Fruit fly (Drosophila melanogaster) whole organism, embryonic: ENCODE results near the gene CG13385.

Source experiments
- CG10321 ChIP-seq: fragments of 200-800 bp; sonication (Bioruptor generic); IDR thresholded peaks from 2 replicates; pipeline ENCODE4 v1.3.6; 2022; ENCODE audit warnings: missing biosample characterization, missing genetic modification characterization
- CG10462 ChIP-seq: fragments of 200-800 bp; sonication (Bioruptor generic); optimal IDR thresholded peaks from 2 replicates; lab custom pipeline; 2016; ENCODE audit warnings: missing biosample characterization, missing genetic modification characterization
- CG11504 ChIP-seq: fragments of 200-800 bp; sonication (Bioruptor generic); optimal IDR thresholded peaks from 3 replicates; lab custom pipeline; 2019; ENCODE audit warnings: missing biosample characterization, mild to moderate bottlenecking, missing genetic modification characterization, moderate library complexity
- CG12299 ChIP-seq: fragments of 200-800 bp; sonication (Bioruptor generic); optimal IDR thresholded peaks from 2 replicates; lab custom pipeline; 2018; ENCODE audit warnings: missing biosample characterization, mild to moderate bottlenecking, missing genetic modification characterization
- CG13287 ChIP-seq: fragments of 200-800 bp; sonication (Bioruptor generic); IDR thresholded peaks from 2 replicates; pipeline ENCODE4 v1.3.6; 2022; ENCODE audit warnings: missing biosample characterization, missing genetic modification characterization; ENCODE audit not compliant: partially characterized antibody
- CG13894 ChIP-seq: fragments of 200-800 bp; sonication (Bioruptor generic); optimal IDR thresholded peaks from 3 replicates; lab custom pipeline; 2018; ENCODE audit warnings: missing biosample characterization, mild to moderate bottlenecking, missing genetic modification characterization, moderate library complexity
- CG14441 ChIP-seq: fragments of 200-800 bp; sonication (Bioruptor generic); IDR thresholded peaks from 2 replicates; pipeline ENCODE4 v1.3.6; 2022; ENCODE audit warnings: missing biosample characterization, missing genetic modification characterization
- CG15601 ChIP-seq: fragments of 200-800 bp; sonication (Bioruptor generic); optimal IDR thresholded peaks from 3 replicates; lab custom pipeline; 2019; ENCODE audit warnings: missing biosample characterization, mild to moderate bottlenecking, missing genetic modification characterization, moderate library complexity
- CG17385 ChIP-seq: fragments of 200-800 bp; sonication (Bioruptor generic); optimal IDR thresholded peaks from 3 replicates; lab custom pipeline; 2018; ENCODE audit warnings: missing biosample characterization, mild to moderate bottlenecking, missing genetic modification characterization
- CG2202 ChIP-seq: fragments of 200-800 bp; sonication (Bioruptor generic); optimal IDR thresholded peaks from 2 replicates; lab custom pipeline; 2018; ENCODE audit warnings: missing biosample characterization, mild to moderate bottlenecking, missing genetic modification characterization
- CG30020 ChIP-seq: fragments of 200-800 bp; optimal IDR thresholded peaks from 2 replicates; lab custom pipeline; 2019; ENCODE audit warnings: missing biosample characterization, mild to moderate bottlenecking, missing genetic modification characterization, moderate library complexity
- CG3065 ChIP-seq: fragments of 200-800 bp; sonication (Bioruptor generic); optimal IDR thresholded peaks from 2 replicates; lab custom pipeline; 2016; ENCODE audit warnings: missing biosample characterization, missing genetic modification characterization
- CG31441 ChIP-seq: fragments of 200-800 bp; sonication (Bioruptor generic); IDR thresholded peaks from 2 replicates; pipeline ENCODE4 v1.3.6; 2022; ENCODE audit warnings: missing biosample characterization, missing genetic modification characterization
- CG3407 ChIP-seq: fragments of 200-800 bp; sonication (Bioruptor generic); optimal IDR thresholded peaks from 2 replicates; lab custom pipeline; 2018; ENCODE audit warnings: missing biosample characterization, mild to moderate bottlenecking, missing genetic modification characterization
- CG4360 ChIP-seq: fragments of 200-800 bp; sonication (Bioruptor generic); IDR thresholded peaks from 2 replicates; pipeline ENCODE4 v1.3.6; 2022; ENCODE audit warnings: missing biosample characterization, missing genetic modification characterization
- CG5953 ChIP-seq: fragments of 200-800 bp; sonication (Bioruptor generic); IDR thresholded peaks from 2 replicates; pipeline ENCODE4 v1.3.6; 2022; ENCODE audit warnings: missing biosample characterization, missing genetic modification characterization
- CG7786 ChIP-seq: fragments of 200-800 bp; sonication (Bioruptor generic); optimal IDR thresholded peaks from 2 replicates; lab custom pipeline; 2016; ENCODE audit warnings: missing biosample characterization, missing genetic modification characterization
- CG8765 ChIP-seq: fragments of 200-800 bp; sonication (Bioruptor generic); IDR thresholded peaks from 2 replicates; pipeline ENCODE4 v1.3.6; 2022; ENCODE audit warnings: missing biosample characterization, missing genetic modification characterization
- CHES-1-like ChIP-seq: fragments of 200-800 bp; sonication (Bioruptor generic); optimal IDR thresholded peaks from 2 replicates; lab custom pipeline; 2016; ENCODE audit warnings: missing biosample characterization, missing genetic modification characterization
- CrebB ChIP-seq: fragments of 200-800 bp; sonication (Bioruptor generic); optimal IDR thresholded peaks from 3 replicates; lab custom pipeline; 2018; ENCODE audit warnings: missing biosample characterization, mild to moderate bottlenecking, missing genetic modification characterization
- D19B ChIP-seq: fragments of 200-800 bp; sonication (Bioruptor generic); optimal IDR thresholded peaks from 2 replicates; lab custom pipeline; 2017; ENCODE audit warnings: missing biosample characterization, mild to moderate bottlenecking, missing genetic modification characterization
- Dip2 ChIP-seq: fragments of 200-800 bp; sonication (Bioruptor generic); IDR thresholded peaks from 2 replicates; pipeline ENCODE4 v1.3.6; 2022; ENCODE audit warnings: missing biosample characterization, missing genetic modification characterization
- Elba2 ChIP-seq: fragments of 200-800 bp; sonication (Bioruptor generic); optimal IDR thresholded peaks from 3 replicates; lab custom pipeline; 2016; ENCODE audit warnings: missing biosample characterization, missing genetic modification characterization
- Fer3 ChIP-seq: fragments of 200-800 bp; sonication (Bioruptor generic); optimal IDR thresholded peaks from 2 replicates; lab custom pipeline; 2018; ENCODE audit warnings: missing biosample characterization, mild to moderate bottlenecking, missing genetic modification characterization, moderate library complexity
- HLH4C ChIP-seq: fragments of 200-800 bp; sonication (Bioruptor generic); IDR thresholded peaks from 3 replicates; pipeline ENCODE4 v1.3.6; 2022; ENCODE audit warnings: missing biosample characterization, missing genetic modification characterization; ENCODE audit not compliant: partially characterized antibody
- Hand ChIP-seq: fragments of 200-800 bp; sonication (Bioruptor generic); optimal IDR thresholded peaks from 2 replicates; lab custom pipeline; 2017; ENCODE audit warnings: mild to moderate bottlenecking, missing biosample characterization, missing genetic modification reagents, missing genetic modification characterization
- HmgZ ChIP-seq: fragments of 200-800 bp; sonication (Bioruptor generic); optimal IDR thresholded peaks from 2 replicates; lab custom pipeline; 2018; ENCODE audit warnings: missing biosample characterization, mild to moderate bottlenecking, missing genetic modification characterization
- Med ChIP-seq: fragments of 200-800 bp; sonication (Bioruptor generic); peaks from one replicate; lab custom pipeline; 2016; ENCODE audit warnings: missing biosample characterization, missing genetic modification characterization, mild to moderate bottlenecking, inconsistent platforms, moderate library complexity
- Sox100B ChIP-seq: fragments of 200-800 bp; sonication (Bioruptor generic); optimal IDR thresholded peaks from 3 replicates; lab custom pipeline; 2018; ENCODE audit warnings: missing biosample characterization, mild to moderate bottlenecking, missing genetic modification characterization
- al ChIP-seq: fragments of 200-800 bp; sonication (Bioruptor generic); IDR thresholded peaks from 2 replicates; pipeline ENCODE4 v1.3.6; 2022; ENCODE audit warnings: missing biosample characterization, missing genetic modification characterization
- ara ChIP-seq: fragments of 200-800 bp; sonication (Bioruptor generic); IDR thresholded peaks from 2 replicates; pipeline ENCODE4 v1.3.6; 2022; ENCODE audit warnings: missing biosample characterization, missing genetic modification characterization
- chm ChIP-seq: fragments of 200-800 bp; sonication (Bioruptor generic); IDR thresholded peaks from 2 replicates; pipeline ENCODE4 v1.3.6; 2022; ENCODE audit warnings: missing biosample characterization, missing genetic modification characterization
- dimm ChIP-seq: fragments of 200-800 bp; sonication (Bioruptor generic); IDR thresholded peaks from 2 replicates; pipeline ENCODE4 v1.3.6; 2022; ENCODE audit warnings: missing biosample characterization, missing genetic modification characterization
- exex ChIP-seq: fragments of 200-800 bp; sonication (Bioruptor generic); optimal IDR thresholded peaks from 4 replicates; lab custom pipeline; 2018; ENCODE audit warnings: missing biosample characterization, mild to moderate bottlenecking, missing genetic modification characterization, moderate library complexity
- ind ChIP-seq: fragments of 200-800 bp; sonication (Bioruptor generic); optimal IDR thresholded peaks from 3 replicates; lab custom pipeline; 2016; ENCODE audit warnings: missing biosample characterization, missing genetic modification characterization
- insv ChIP-seq, 2 experiments: fragments of 200-800 bp; sonication (Bioruptor generic); optimal IDR thresholded peaks; 3 replicates each; lab custom pipeline; 2016 to 2018; ENCODE audit warnings: missing biosample characterization in 2 of 2, missing genetic modification characterization in 2 of 2
- odd ChIP-seq: fragments of 200-800 bp; sonication (Bioruptor generic); optimal IDR thresholded peaks from 2 replicates; lab custom pipeline; 2017; ENCODE audit warnings: missing biosample characterization, mild to moderate bottlenecking, missing genetic modification characterization
- peb ChIP-seq: fragments of 200-800 bp; sonication (Bioruptor generic); IDR thresholded peaks from 2 replicates; pipeline ENCODE4 v1.3.6; 2022; ENCODE audit warnings: missing biosample characterization, missing genetic modification characterization
- prd ChIP-seq, 3 experiments: fragments of >200 bp in 2 of 3; fragments of 200-800 bp in 1 of 3; sonication (Bioruptor generic) in 1 of 3; optimal IDR thresholded peaks in 2 of 3; IDR thresholded peaks in 1 of 3; 2 replicates in 2 of 3; 3 replicates in 1 of 3; pipeline versions ENCODE4 v1.3.6 to Lab custom; 2017 to 2022; ENCODE audit warnings: missing biosample characterization in 1 of 3, missing genetic modification characterization in 1 of 3
- slbo ChIP-seq: fragments of 200-800 bp; sonication (Bioruptor generic); IDR thresholded peaks from 2 replicates; pipeline ENCODE4 v1.3.6; 2022; ENCODE audit warnings: missing biosample characterization, missing genetic modification characterization
- so ChIP-seq: fragments of 200-800 bp; sonication (Bioruptor generic); IDR thresholded peaks from 3 replicates; pipeline ENCODE4 v1.3.6; 2022; ENCODE audit warnings: missing biosample characterization, missing genetic modification characterization
- sug ChIP-seq: fragments of 200-800 bp; optimal IDR thresholded peaks from 2 replicates; lab custom pipeline; 2019; ENCODE audit warnings: missing biosample characterization, mild to moderate bottlenecking, missing genetic modification characterization, moderate library complexity
- tgo ChIP-seq: fragments of 200-800 bp; sonication (Bioruptor generic); IDR thresholded peaks from 3 replicates; pipeline ENCODE4 v1.3.6; 2022; ENCODE audit warnings: missing biosample characterization, missing genetic modification characterization
- tll ChIP-seq, 2 experiments: fragments of 200-800 bp in 1 of 2; fragments of >200 bp in 1 of 2; sonication (Bioruptor generic) in 1 of 2; optimal IDR thresholded peaks; 2 replicates each; lab custom pipeline; 2017 to 2019; ENCODE audit warnings: missing biosample characterization in 2 of 2, missing genetic modification characterization in 2 of 2, mild to moderate bottlenecking in 1 of 2, moderate library complexity in 1 of 2
- zen ChIP-seq: fragments of 200-800 bp; sonication (Bioruptor generic); optimal IDR thresholded peaks from 3 replicates; lab custom pipeline; 2018; ENCODE audit warnings: missing biosample characterization, mild to moderate bottlenecking, missing genetic modification characterization, moderate library complexity

Gene CG13385

dm6 chr2L:8362273-8362954 is 34.0 kb upstream of the CG13385 start, which contains the start of gene CG7627 (continued):
- TF ChIP-seq D19B (GFP tag; lab: Kevin White, UChicago) (peak; percentile 64), Fer3 (peak; percentile 82), al (GFP tag; lab: Robert Waterston, UW) (peak; percentile 75), HmgZ (tag; lab: Kevin White, UChicago) (peak; percentile 46), CG31441 (GFP tag; lab: Robert Waterston, UW) (peak; percentile 81), CG17385 (GFP tag; lab: Kevin White, UChicago) (peak; percentile 68), CG13287 (GFP tag; lab: Robert Waterston, UW) (peak; percentile 27; the same call in 1 of the 2 replicates), peb (GFP tag; lab: Robert Waterston, UW) (peak; percentile 65), CG2202 (tag; lab: Kevin White, UChicago) (no peak), zen (tag; lab: Kevin White, UChicago) (peak; percentile 11)
- TF ChIP-seq, all 482 proteins: peak for 367

- TF ChIP-seq CG30020 (tag; lab: Kevin White, UChicago) (no peak), exex (peak; percentile 5), Med (GFP tag; lab: Kevin White, UChicago) (peak; percentile 37), CG11504 (tag; lab: Kevin White, UChicago) (no peak), CG8765 (GFP tag; lab: Robert Waterston, UW) (0 out of 2 replicates have a peak, but pooled peaks have one; percentile 9), CrebB (no peak), Sox100B (no peak), so (no peak), sug (tag; lab: Kevin White, UChicago) (peak; percentile 77), CG3065 (GFP tag; lab: Kevin White, UChicago) (no peak), Elba2 (peak; percentile 63), CG7786 (no peak), CG10321 (GFP tag; lab: Robert Waterston, UW) (no peak), insv (GFP tag; optimal IDR thresholded peaks at IDR 0.05; lab: Kevin White, UChicago) (peak in 1 of 2 experiments; percentile 67), tll (GFP tag; optimal IDR thresholded peaks at IDR 0.05; lab: Kevin White, UChicago) (no peak), CG13894 (tag; lab: Kevin White, UChicago) (no peak)
Observed at dm6 chr2L:8362955-8363285, 33.5 kb upstream of the CG13385 start.

dm6 chr2L:8364006-8364956 is 32.2 kb upstream of the CG13385 start, which contains the start of the genes RpS13 and CSN8:
RpS13 (minus strand) TSS chr2L:8364662.
CSN8 (plus strand) TSS chr2L:8364855.
- no peak for TF ChIP-seq odd (GFP tag; lab: Kevin White, UChicago)
- no peak for TF ChIP-seq Fer3
- TF ChIP-seq chm (GFP tag; lab: Robert Waterston, UW), result 0 out of 2 replicates have a peak, but pooled peaks have one; percentile 4
- no peak for TF ChIP-seq dimm (GFP tag; lab: Robert Waterston, UW)
- TF ChIP-seq CG10462, result no peak
- TF ChIP-seq ind (GFP tag; lab: Kevin White, UChicago), result no peak
- TF ChIP-seq CG15601 (tag; lab: Kevin White, UChicago), result peak; percentile 31
- TF ChIP-seq CG5953 (GFP tag; lab: Robert Waterston, UW), result no peak
- peak; percentile 92 for TF ChIP-seq HLH4C
- TF ChIP-seq CG14441 (GFP tag; lab: Robert Waterston, UW), result no peak
- no peak for TF ChIP-seq prd (optimal IDR thresholded peaks at IDR 0.05; lab: Kevin White, UChicago)
- TF ChIP-seq prd (GFP tag; IDR thresholded peaks at IDR 0.05; lab: Robert Waterston, UW), result no peak
- TF ChIP-seq CHES-1-like (GFP tag; lab: Kevin White, UChicago), result peak; percentile 8
- no peak for TF ChIP-seq Dip2 (GFP tag; lab: Robert Waterston, UW)
- no peak for TF ChIP-seq slbo (GFP tag; lab: Robert Waterston, UW)
- TF ChIP-seq tgo (GFP tag; lab: Robert Waterston, UW), result no peak
- no peak for TF ChIP-seq CG3407
- no peak for TF ChIP-seq tll (GFP tag; optimal IDR thresholded peaks at IDR 0.05; lab: Kevin White, UChicago)
- peak; percentile 56 for TF ChIP-seq CG12299 (tag; lab: Kevin White, UChicago)
- TF ChIP-seq Hand, result no peak
- no peak for TF ChIP-seq ara (GFP tag; lab: Robert Waterston, UW)
- no peak for TF ChIP-seq CG4360 (GFP tag; lab: Robert Waterston, UW)
